Worm (Caenorhabditis elegans) whole organism, L2 larva: Measurements from ENCODE around the gene F37C12.14.
A peak's percentile ranks its signal among the peaks of the same experiment; 100 is the strongest.

ENCODE experiments used
- C34F6.9 ChIP-seq: fragments of 150-350 bp; optimal IDR thresholded peaks from 2 replicates; lab custom pipeline; 2014; ENCODE audit warnings: missing biosample characterization, missing genetic modification characterization
- F13H6.1 ChIP-seq: sonication (generic microtip); optimal IDR thresholded peaks from 2 replicates; lab custom pipeline; 2016; ENCODE audit warnings: missing genetic modification characterization, missing compliant biosample characterization
- R02D3.7 ChIP-seq: fragments of 150-350 bp; optimal IDR thresholded peaks from 2 replicates; lab custom pipeline; 2014; ENCODE audit warnings: missing biosample characterization, missing genetic modification characterization
- Y55F3AM.14 ChIP-seq: fragments of 200-800 bp; sonication (Bioruptor generic); optimal IDR thresholded peaks from 2 replicates; lab custom pipeline; 2018; ENCODE audit warnings: mild to moderate bottlenecking, missing genetic modification characterization, missing compliant biosample characterization
- ZK546.5 ChIP-seq: sonication (generic microtip); optimal IDR thresholded peaks from 2 replicates; lab custom pipeline; 2017; ENCODE audit warnings: missing biosample characterization, missing genetic modification characterization
- alr-1 ChIP-seq: fragments of 150-350 bp; optimal IDR thresholded peaks from 2 replicates; lab custom pipeline; 2014; ENCODE audit warnings: missing biosample characterization, missing genetic modification characterization
- aly-2 ChIP-seq: fragments of 150-350 bp; optimal IDR thresholded peaks from 2 replicates; lab custom pipeline; 2014; ENCODE audit warnings: missing biosample characterization, missing genetic modification characterization
- blmp-1 ChIP-seq: sonication (generic microtip); optimal IDR thresholded peaks from 2 replicates; lab custom pipeline; 2017; ENCODE audit warnings: missing genetic modification characterization, mild to moderate bottlenecking, missing compliant biosample characterization, antibody characterized with exemption, moderate library complexity; ENCODE audit not compliant: insufficient read depth
- ceh-16 ChIP-seq: fragments of 150-350 bp; optimal IDR thresholded peaks from 2 replicates; lab custom pipeline; 2014; ENCODE audit warnings: missing biosample characterization, missing genetic modification characterization
- ceh-82 ChIP-seq: fragments of 150-350 bp; optimal IDR thresholded peaks from 2 replicates; lab custom pipeline; 2014; ENCODE audit warnings: missing biosample characterization, missing genetic modification characterization
- dmd-4 ChIP-seq: sonication (generic microtip); optimal IDR thresholded peaks from 2 replicates; lab custom pipeline; 2017; ENCODE audit warnings: missing biosample characterization, missing genetic modification characterization
- egl-27 ChIP-seq: sonication (generic microtip); optimal IDR thresholded peaks from 3 replicates; lab custom pipeline; 2017; ENCODE audit warnings: missing biosample characterization, missing genetic modification reagents, missing genetic modification characterization
- elt-1 ChIP-seq: fragments of 150-350 bp; optimal IDR thresholded peaks from 2 replicates; lab custom pipeline; 2014; ENCODE audit warnings: missing biosample characterization, missing genetic modification characterization
- elt-3 ChIP-seq: sonication (generic microtip); optimal IDR thresholded peaks from 2 replicates; lab custom pipeline; 2017; ENCODE audit warnings: missing biosample characterization, missing genetic modification characterization
- fos-1 ChIP-seq: fragments of 150-350 bp; optimal IDR thresholded peaks from 2 replicates; lab custom pipeline; 2014; ENCODE audit warnings: missing biosample characterization, missing genetic modification characterization
- gmeb-1 ChIP-seq: fragments of 150-350 bp; optimal IDR thresholded peaks from 2 replicates; lab custom pipeline; 2014; ENCODE audit warnings: missing biosample characterization, missing genetic modification characterization
- lin-11 ChIP-seq: fragments of 150-350 bp; sonication (generic microtip); optimal IDR thresholded peaks from 2 replicates; lab custom pipeline; 2014; ENCODE audit warnings: missing biosample characterization, missing genetic modification characterization, inconsistent platforms, mixed read lengths
- lin-13 ChIP-seq: fragments of 150-350 bp; optimal IDR thresholded peaks from 2 replicates; lab custom pipeline; 2014; ENCODE audit warnings: missing biosample characterization, missing genetic modification reagents, missing genetic modification characterization
- lin-39 ChIP-seq: fragments of 150-350 bp; optimal IDR thresholded peaks from 2 replicates; lab custom pipeline; 2014; ENCODE audit warnings: missing biosample characterization, missing genetic modification reagents, missing genetic modification characterization
- lsy-2 ChIP-seq, 2 experiments: fragments of 150-350 bp in 1 of 2; sonication (generic microtip) in 1 of 2; optimal IDR thresholded peaks; 2 replicates each; lab custom pipeline; 2014 to 2017; ENCODE audit warnings: missing biosample characterization in 2 of 2, missing genetic modification characterization in 2 of 2
- mab-5 ChIP-seq: fragments of 150-350 bp; optimal IDR thresholded peaks from 2 replicates; lab custom pipeline; 2014; ENCODE audit warnings: missing biosample characterization, missing genetic modification characterization
- mbf-1 ChIP-seq: sonication (generic microtip); optimal IDR thresholded peaks from 2 replicates; lab custom pipeline; 2017; ENCODE audit warnings: missing biosample characterization, missing genetic modification characterization
- mdl-1 ChIP-seq, 2 experiments: fragments of 150-350 bp in 1 of 2; sonication (generic microtip) in 1 of 2; optimal IDR thresholded peaks; 2 replicates each; lab custom pipeline; 2017; ENCODE audit warnings: missing biosample characterization in 2 of 2, missing genetic modification characterization in 2 of 2
- nhr-10 ChIP-seq: sonication (generic microtip); optimal IDR thresholded peaks from 2 replicates; lab custom pipeline; 2017; ENCODE audit warnings: missing biosample characterization, missing genetic modification characterization
- nhr-11 ChIP-seq: fragments of 150-350 bp; optimal IDR thresholded peaks from 2 replicates; lab custom pipeline; 2014; ENCODE audit warnings: missing biosample characterization, missing genetic modification characterization
- nhr-12 ChIP-seq: fragments of 150-350 bp; optimal IDR thresholded peaks from 2 replicates; lab custom pipeline; 2014; ENCODE audit warnings: missing biosample characterization, missing genetic modification characterization
- nhr-129 ChIP-seq: fragments of 150-350 bp; optimal IDR thresholded peaks from 2 replicates; lab custom pipeline; 2014; ENCODE audit warnings: missing biosample characterization, missing genetic modification characterization
- nhr-21 ChIP-seq: fragments of 150-350 bp; optimal IDR thresholded peaks from 2 replicates; lab custom pipeline; 2014; ENCODE audit warnings: missing biosample characterization, missing genetic modification characterization
- nhr-23 ChIP-seq: fragments of 150-350 bp; optimal IDR thresholded peaks from 2 replicates; lab custom pipeline; 2014; ENCODE audit warnings: missing biosample characterization, missing genetic modification reagents, missing genetic modification characterization
- nhr-237 ChIP-seq: fragments of 150-350 bp; optimal IDR thresholded peaks from 2 replicates; lab custom pipeline; 2014; ENCODE audit warnings: missing biosample characterization, missing genetic modification characterization
- nhr-25 ChIP-seq: fragments of 150-350 bp; sonication (generic microtip); optimal IDR thresholded peaks from 3 replicates; lab custom pipeline; 2014; ENCODE audit warnings: missing biosample characterization, missing genetic modification characterization
- nhr-6 ChIP-seq: fragments of 150-350 bp; optimal IDR thresholded peaks from 2 replicates; lab custom pipeline; 2014; ENCODE audit warnings: missing biosample characterization, missing genetic modification characterization
- nhr-77 ChIP-seq: fragments of 150-350 bp; optimal IDR thresholded peaks from 2 replicates; lab custom pipeline; 2014; ENCODE audit warnings: missing biosample characterization, missing genetic modification characterization
- peb-1 ChIP-seq: fragments of 150-350 bp; optimal IDR thresholded peaks from 2 replicates; lab custom pipeline; 2014; ENCODE audit warnings: missing biosample characterization, missing genetic modification characterization
- sem-4 ChIP-seq: fragments of 150-350 bp; optimal IDR thresholded peaks from 2 replicates; lab custom pipeline; 2014; ENCODE audit warnings: missing biosample characterization, missing genetic modification reagents, missing genetic modification characterization
- skn-1 ChIP-seq: sonication (generic microtip); optimal IDR thresholded peaks from 2 replicates; lab custom pipeline; 2017; ENCODE audit warnings: missing biosample characterization, missing genetic modification characterization
- sma-3 ChIP-seq: sonication (generic microtip); optimal IDR thresholded peaks from 2 replicates; lab custom pipeline; 2016; ENCODE audit warnings: missing genetic modification reagents, missing genetic modification characterization, missing compliant biosample characterization
- snpc-4 ChIP-seq: fragments of 150-350 bp; optimal IDR thresholded peaks from 2 replicates; lab custom pipeline; 2014; ENCODE audit warnings: missing biosample characterization, missing genetic modification characterization
- unc-39 ChIP-seq: fragments of 150-350 bp; optimal IDR thresholded peaks from 2 replicates; lab custom pipeline; 2014; ENCODE audit warnings: missing biosample characterization, missing genetic modification characterization
- unc-55 ChIP-seq: fragments of 150-350 bp; sonication (generic microtip); optimal IDR thresholded peaks from 3 replicates; lab custom pipeline; 2014; ENCODE audit warnings: missing biosample characterization, missing genetic modification reagents, missing genetic modification characterization
- unc-62 ChIP-seq: fragments of 150-350 bp; optimal IDR thresholded peaks from 2 replicates; lab custom pipeline; 2014; ENCODE audit warnings: missing biosample characterization, missing genetic modification reagents, missing genetic modification characterization
- zag-1 ChIP-seq: fragments of 150-350 bp; optimal IDR thresholded peaks from 2 replicates; lab custom pipeline; 2014; ENCODE audit warnings: missing biosample characterization, missing genetic modification characterization
- ztf-1 ChIP-seq: fragments of 200-800 bp; sonication (Bioruptor generic); conservative IDR thresholded peaks from 2 replicates; pipeline ENCODE4 v1.3.6; 2022; ENCODE audit warnings: missing genetic modification characterization, missing compliant biosample characterization
- ztf-11 ChIP-seq: sonication (generic microtip); optimal IDR thresholded peaks from 2 replicates; lab custom pipeline; 2017; ENCODE audit warnings: missing biosample characterization, missing genetic modification characterization
- ztf-4 ChIP-seq: fragments of 150-350 bp; optimal IDR thresholded peaks from 2 replicates; lab custom pipeline; 2014; ENCODE audit warnings: missing biosample characterization, missing genetic modification characterization

Gene F37C12.14

DNA sequence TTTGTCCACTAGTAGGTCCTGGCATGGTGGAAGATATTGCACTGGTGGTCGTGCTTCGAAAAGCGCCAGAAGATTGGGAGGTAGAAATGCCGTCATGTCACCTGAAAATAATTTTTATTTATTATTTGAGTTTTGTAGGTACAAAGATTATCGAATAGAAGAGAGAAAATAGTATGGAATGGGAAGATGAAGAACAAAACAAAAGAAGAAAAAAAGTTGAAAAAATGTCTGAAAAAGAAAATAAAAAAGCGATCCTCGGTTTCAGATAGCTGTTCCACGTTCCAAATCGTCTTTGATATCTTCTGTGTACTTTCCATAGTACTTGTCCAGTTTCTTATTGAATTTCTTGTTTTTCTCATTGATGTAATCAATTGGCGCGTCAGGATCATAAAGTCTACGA lies 24.3 kb downstream of the F37C12.14 start, which contains the start of gene rnp-7:
rnp-7 (minus strand) TSS at position 101 of the 400 bp plus-strand sequence.
- TF ChIP-seq elt-3, result no peak
- TF ChIP-seq peb-1 (tag; lab: Kevin White, UChicago), result no peak
- no peak for TF ChIP-seq snpc-4 (tag; lab: Kevin White, UChicago)
- no peak for TF ChIP-seq nhr-25 (tag; lab: Kevin White, UChicago)
- TF ChIP-seq fos-1 (tag; lab: Kevin White, UChicago), result no peak
- TF ChIP-seq lsy-2 (tag; optimal IDR thresholded peaks at IDR 0.05; lab: Kevin White, UChicago), result no peak
- TF ChIP-seq mbf-1 (tag; lab: Kevin White, UChicago), result no peak
- no peak for TF ChIP-seq ztf-1 (GFP tag; lab: Robert Waterston, UW)
- TF ChIP-seq ceh-16 (tag; lab: Kevin White, UChicago), result no peak
- TF ChIP-seq ztf-4 (tag; lab: Kevin White, UChicago), result no peak
- TF ChIP-seq unc-55, result no peak
- no peak for TF ChIP-seq nhr-21 (tag; lab: Kevin White, UChicago)
- no peak for TF ChIP-seq ZK546.5
- no peak for TF ChIP-seq blmp-1 (tag; lab: Kevin White, UChicago)

DNA sequence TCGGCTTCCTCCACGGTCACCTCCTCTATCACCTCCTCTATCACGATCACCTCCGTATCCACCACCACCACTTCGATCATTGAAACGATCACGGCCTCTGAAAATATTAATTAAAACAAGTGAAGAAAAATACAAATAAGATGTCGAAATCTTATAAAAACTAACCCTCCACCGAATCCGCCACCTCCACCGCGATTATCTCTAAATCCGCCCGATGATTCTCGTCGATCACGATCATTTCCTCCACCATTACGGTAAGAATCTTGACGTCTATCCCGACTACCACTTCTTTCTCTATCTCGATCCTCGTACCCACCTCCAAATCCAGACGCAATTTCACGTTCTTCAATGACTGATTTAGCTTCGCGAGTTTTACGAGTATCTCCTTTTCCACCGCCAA lies 26.1 kb downstream of the F37C12.14 start:
- TF ChIP-seq alr-1 (tag; lab: Kevin White, UChicago) (no peak), mab-5 (tag; lab: Kevin White, UChicago) (no peak), unc-39 (no peak), ZK546.5 (no peak), aly-2 (tag; lab: Kevin White, UChicago) (no peak)

DNA sequence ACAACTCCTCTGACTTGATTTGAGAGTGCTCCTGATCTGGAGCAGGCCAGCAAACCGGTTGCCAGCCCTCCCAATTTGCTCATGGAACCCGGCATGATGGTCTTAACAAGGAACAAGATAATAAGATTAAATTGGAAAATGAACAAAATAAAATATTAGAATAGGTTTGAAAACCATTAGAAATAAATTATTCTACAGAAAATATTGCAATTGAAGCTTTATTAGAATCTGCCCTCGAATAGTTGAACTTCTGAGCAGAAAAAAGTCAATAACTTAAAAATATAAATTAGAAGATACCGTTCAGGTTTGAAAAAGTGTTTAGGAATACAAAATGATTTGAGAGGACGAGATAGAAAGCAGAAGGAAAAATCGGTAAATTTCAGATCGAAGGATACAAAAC lies 26.7 kb downstream of the F37C12.14 start, which contains the start of gene nuo-4:
nuo-4 (minus strand) TSS at position 101 of the 400 bp plus-strand sequence.
- TF ChIP-seq nhr-6 (tag; lab: Kevin White, UChicago) (no peak), aly-2 (tag; lab: Kevin White, UChicago) (no peak), ztf-11 (tag; lab: Kevin White, UChicago) (no peak), nhr-77 (tag; lab: Kevin White, UChicago) (no peak), sma-3 (GFP tag; lab: Kevin White, UChicago) (no peak), fos-1 (tag; lab: Kevin White, UChicago) (no peak), mab-5 (tag; lab: Kevin White, UChicago) (no peak), skn-1 (tag; lab: Kevin White, UChicago) (no peak), lin-13 (GFP tag; lab: Kevin White, UChicago) (no peak), Y55F3AM.14 (no peak), elt-1 (no peak), ZK546.5 (no peak), dmd-4 (no peak), nhr-12 (tag; lab: Kevin White, UChicago) (no peak), unc-39 (no peak), ceh-16 (tag; lab: Kevin White, UChicago) (no peak)

DNA sequence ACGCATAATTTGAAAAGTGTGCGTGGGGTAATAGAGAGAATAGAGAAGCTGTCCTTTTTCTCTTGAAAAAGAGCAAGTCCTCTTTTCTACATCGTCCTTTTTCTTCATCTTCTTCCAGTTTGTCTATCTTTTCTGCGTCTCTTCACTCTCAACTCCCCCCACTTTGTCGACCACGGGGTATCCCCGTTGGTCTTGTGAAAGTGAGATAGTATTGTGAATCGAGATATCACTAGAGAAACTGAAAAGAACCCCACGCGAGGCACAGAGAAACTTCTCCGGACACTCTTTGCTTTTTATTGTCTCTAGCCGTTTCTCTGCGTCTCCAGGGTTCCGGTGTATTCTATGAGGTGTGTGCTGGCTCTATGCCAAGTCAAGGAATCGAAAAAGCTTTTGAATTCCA lies 29.7 kb downstream of the F37C12.14 start:
- TF ChIP-seq mdl-1 (tag; optimal IDR thresholded peaks at IDR 0.05; lab: Kevin White, UChicago) (peak; percentile 98 to 99), alr-1 (tag; lab: Kevin White, UChicago) (no peak), ztf-4 (tag; lab: Kevin White, UChicago) (peak; percentile 92), unc-39 (no peak), ztf-11 (tag; lab: Kevin White, UChicago) (peak; percentile 69), peb-1 (tag; lab: Kevin White, UChicago) (no peak), nhr-11 (no peak), nhr-23 (no peak), unc-62 (GFP tag; lab: Kevin White, UChicago) (peak; percentile 52), skn-1 (tag; lab: Kevin White, UChicago) (no peak), zag-1 (tag; lab: Kevin White, UChicago) (peak; percentile 93), nhr-12 (tag; lab: Kevin White, UChicago) (no peak), elt-3 (no peak), nhr-6 (tag; lab: Kevin White, UChicago) (peak; percentile 96), sem-4 (tag; lab: Kevin White, UChicago) (peak; percentile 92), nhr-237 (tag; lab: Kevin White, UChicago) (no peak), lin-11 (peak; percentile 86), nhr-25 (tag; lab: Kevin White, UChicago) (peak; percentile 92), lin-39 (peak; percentile 35), nhr-10 (tag; lab: Kevin White, UChicago) (peak; percentile 75), blmp-1 (tag; lab: Kevin White, UChicago) (peak; percentile 49), Y55F3AM.14 (peak; percentile 87), elt-1 (no peak), nhr-129 (tag; lab: Kevin White, UChicago) (peak; percentile 94), R02D3.7 (tag; lab: Kevin White, UChicago) (no peak), gmeb-1 (tag; lab: Kevin White, UChicago) (peak; percentile 77), F13H6.1 (tag; lab: Kevin White, UChicago) (peak; percentile 96), aly-2 (tag; lab: Kevin White, UChicago) (no peak), egl-27 (peak; percentile 100), ceh-82 (tag; lab: Kevin White, UChicago) (no peak), mbf-1 (tag; lab: Kevin White, UChicago) (no peak), mab-5 (tag; lab: Kevin White, UChicago) (peak; percentile 84), lsy-2 (tag; optimal IDR thresholded peaks at IDR 0.05; lab: Kevin White, UChicago) (peak; percentile 74 to 95), ZK546.5 (peak; percentile 64), C34F6.9 (tag; lab: Kevin White, UChicago) (peak; percentile 97), ceh-16 (tag; lab: Kevin White, UChicago) (peak; percentile 76), nhr-21 (tag; lab: Kevin White, UChicago) (peak; percentile 93)
